Fruit fly (Drosophila melanogaster) whole organism, embryonic: ENCODE results near the gene alphaTub84D.
A peak's percentile ranks its signal among the peaks of the same experiment; 100 is the strongest.

Experiments used
- Abd-B ChIP-seq: fragments of 200-800 bp; sonication (Bioruptor generic); optimal IDR thresholded peaks from 2 replicates; lab custom pipeline; 2018; ENCODE audit warnings: missing biosample characterization, mild to moderate bottlenecking, missing genetic modification characterization, moderate library complexity
- CG11085 ChIP-seq: fragments of 200-800 bp; sonication (Bioruptor generic); IDR thresholded peaks from 2 replicates; pipeline ENCODE4 v1.3.6; 2022; ENCODE audit warnings: missing biosample characterization, missing genetic modification characterization
- CG12299 ChIP-seq: fragments of 200-800 bp; sonication (Bioruptor generic); optimal IDR thresholded peaks from 2 replicates; lab custom pipeline; 2018; ENCODE audit warnings: missing biosample characterization, mild to moderate bottlenecking, missing genetic modification characterization
- CG13296 ChIP-seq: fragments of 200-800 bp; sonication (Bioruptor generic); optimal IDR thresholded peaks from 3 replicates; lab custom pipeline; 2018; ENCODE audit warnings: missing biosample characterization, mild to moderate bottlenecking, missing genetic modification characterization
- CG18599 ChIP-seq: fragments of 200-800 bp; sonication (Bioruptor generic); optimal IDR thresholded peaks from 3 replicates; lab custom pipeline; 2017; ENCODE audit warnings: missing biosample characterization, missing genetic modification characterization, mild to moderate bottlenecking, moderate library complexity, missing genetic modification reagents
- CG2199 ChIP-seq: fragments of 200-800 bp; sonication (Bioruptor generic); IDR thresholded peaks from 3 replicates; pipeline ENCODE4 v1.3.6; 2022; ENCODE audit warnings: missing biosample characterization, missing genetic modification characterization
- CG3281 ChIP-seq: fragments of 200-800 bp; sonication (Bioruptor generic); optimal IDR thresholded peaks from 3 replicates; lab custom pipeline; 2017; ENCODE audit warnings: missing biosample characterization, mild to moderate bottlenecking, missing genetic modification characterization
- CG3407 ChIP-seq: fragments of 200-800 bp; sonication (Bioruptor generic); optimal IDR thresholded peaks from 2 replicates; lab custom pipeline; 2018; ENCODE audit warnings: missing biosample characterization, mild to moderate bottlenecking, missing genetic modification characterization
- CG34224 ChIP-seq: fragments of 200-800 bp; sonication (Bioruptor generic); IDR thresholded peaks from 3 replicates; pipeline ENCODE4 v1.3.6; 2022; ENCODE audit warnings: missing biosample characterization, missing genetic modification characterization; ENCODE audit not compliant: partially characterized antibody
- CG34376 ChIP-seq: fragments of 200-800 bp; sonication (Bioruptor generic); optimal IDR thresholded peaks from 2 replicates; lab custom pipeline; 2018; ENCODE audit warnings: missing biosample characterization, mild to moderate bottlenecking, missing genetic modification characterization
- CG3995 ChIP-seq: fragments of 200-800 bp; sonication (Bioruptor generic); optimal IDR thresholded peaks from 3 replicates; lab custom pipeline; 2016; ENCODE audit warnings: missing biosample characterization, missing genetic modification characterization
- CG6765 ChIP-seq: fragments of 200-800 bp; sonication (Bioruptor generic); optimal IDR thresholded peaks from 3 replicates; lab custom pipeline; 2017; ENCODE audit warnings: missing biosample characterization, mild to moderate bottlenecking, missing genetic modification characterization
- CG7556 ChIP-seq: fragments of 200-800 bp; sonication (Bioruptor generic); optimal IDR thresholded peaks from 2 replicates; lab custom pipeline; 2017; ENCODE audit warnings: missing biosample characterization, mild to moderate bottlenecking, missing genetic modification characterization
- CG7987 ChIP-seq: fragments of 200-800 bp; sonication (Bioruptor generic); optimal IDR thresholded peaks from 2 replicates; lab custom pipeline; 2018; ENCODE audit warnings: missing biosample characterization, mild to moderate bottlenecking, missing genetic modification characterization, moderate library complexity
- CG8281 ChIP-seq: fragments of 200-800 bp; sonication (Bioruptor generic); optimal IDR thresholded peaks from 2 replicates; lab custom pipeline; 2018; ENCODE audit warnings: missing biosample characterization, mild to moderate bottlenecking, missing genetic modification characterization, moderate library complexity
- CG8359 ChIP-seq: fragments of 200-800 bp; sonication (Bioruptor generic); optimal IDR thresholded peaks from 2 replicates; lab custom pipeline; 2017; ENCODE audit warnings: missing biosample characterization, mild to moderate bottlenecking, missing genetic modification characterization, borderline replicate concordance
- CG8765 ChIP-seq: fragments of 200-800 bp; sonication (Bioruptor generic); IDR thresholded peaks from 2 replicates; pipeline ENCODE4 v1.3.6; 2022; ENCODE audit warnings: missing biosample characterization, missing genetic modification characterization
- Deaf1 ChIP-seq: fragments of 200-800 bp; optimal IDR thresholded peaks from 3 replicates; lab custom pipeline; 2019; ENCODE audit warnings: missing biosample characterization, mild to moderate bottlenecking, missing genetic modification characterization, moderate library complexity
- Med ChIP-seq: fragments of 200-800 bp; sonication (Bioruptor generic); peaks from one replicate; lab custom pipeline; 2016; ENCODE audit warnings: missing biosample characterization, missing genetic modification characterization, mild to moderate bottlenecking, inconsistent platforms, moderate library complexity
- Oli ChIP-seq: fragments of 200-800 bp; sonication (Bioruptor generic); optimal IDR thresholded peaks from 2 replicates; lab custom pipeline; 2018; ENCODE audit warnings: missing biosample characterization, mild to moderate bottlenecking, missing genetic modification characterization, moderate library complexity
- Pdp1 ChIP-seq, 2 experiments: fragments of 200-800 bp; sonication (Bioruptor generic); optimal IDR thresholded peaks; 3 replicates each; lab custom pipeline; 2016; ENCODE audit warnings: missing biosample characterization in 2 of 2, missing genetic modification characterization in 2 of 2, mild to moderate bottlenecking in 1 of 2, moderate library complexity in 1 of 2
- Sry-δ ChIP-seq: fragments of 200-800 bp; sonication (Bioruptor generic); optimal IDR thresholded peaks from 2 replicates; lab custom pipeline; 2016; ENCODE audit warnings: missing biosample characterization, missing genetic modification characterization
- Trl ChIP-seq, 3 experiments: fragments of >200 bp in 2 of 3; fragments of 200-800 bp in 1 of 3; sonication (Bioruptor generic) in 1 of 3; optimal IDR thresholded peaks; 2 replicates in 1 of 3; 3 replicates in 2 of 3; lab custom pipeline; 2016 to 2017; ENCODE audit warnings: missing biosample characterization in 1 of 3, missing genetic modification characterization in 1 of 3
- cg ChIP-seq: fragments of 200-800 bp; sonication (Bioruptor generic); optimal IDR thresholded peaks from 3 replicates; lab custom pipeline; 2019; ENCODE audit warnings: missing biosample characterization, mild to moderate bottlenecking, missing genetic modification characterization, moderate library complexity
- chinmo ChIP-seq: fragments of 200-800 bp; sonication (Bioruptor generic); IDR thresholded peaks from 4 replicates; pipeline ENCODE4 v1.3.6; 2022; ENCODE audit warnings: missing biosample characterization, missing genetic modification characterization; ENCODE audit not compliant: partially characterized antibody
- crol ChIP-seq: fragments of 200-800 bp; sonication (Bioruptor generic); IDR thresholded peaks from 2 replicates; pipeline ENCODE4 v1.3.6; 2022; ENCODE audit warnings: missing biosample characterization, missing genetic modification characterization
- eve ChIP-seq, 2 experiments: fragments of >200 bp; optimal IDR thresholded peaks; 2 replicates each; lab custom pipeline; 2017; ENCODE audit warnings: missing biosample characterization in 2 of 2, missing genetic modification characterization in 2 of 2
- exex ChIP-seq: fragments of 200-800 bp; sonication (Bioruptor generic); optimal IDR thresholded peaks from 4 replicates; lab custom pipeline; 2018; ENCODE audit warnings: missing biosample characterization, mild to moderate bottlenecking, missing genetic modification characterization, moderate library complexity
- gem ChIP-seq: fragments of 200-800 bp; sonication (Bioruptor generic); optimal IDR thresholded peaks from 2 replicates; lab custom pipeline; 2019; ENCODE audit warnings: missing biosample characterization, mild to moderate bottlenecking, missing genetic modification characterization, moderate library complexity
- grau ChIP-seq: fragments of 200-800 bp; optimal IDR thresholded peaks from 3 replicates; lab custom pipeline; 2019; ENCODE audit warnings: missing biosample characterization, mild to moderate bottlenecking, missing genetic modification characterization, moderate library complexity
- lab ChIP-seq: fragments of 200-800 bp; sonication (Bioruptor generic); optimal IDR thresholded peaks from 3 replicates; lab custom pipeline; 2017; ENCODE audit warnings: missing biosample characterization, missing genetic modification characterization, mild to moderate bottlenecking, moderate library complexity, missing genetic modification reagents
- luna ChIP-seq: fragments of 200-800 bp; sonication (Bioruptor generic); optimal IDR thresholded peaks from 2 replicates; lab custom pipeline; 2016; ENCODE audit warnings: missing biosample characterization, missing genetic modification characterization
- pb ChIP-seq: fragments of 200-800 bp; sonication (Bioruptor generic); optimal IDR thresholded peaks from 3 replicates; lab custom pipeline; 2016; ENCODE audit warnings: missing biosample characterization, missing genetic modification characterization
- run ChIP-seq: fragments of 200-800 bp; sonication (Bioruptor generic); optimal IDR thresholded peaks from 3 replicates; lab custom pipeline; 2018; ENCODE audit warnings: missing biosample characterization, mild to moderate bottlenecking, missing genetic modification characterization
- sd ChIP-seq: fragments of 200-800 bp; sonication (Bioruptor generic); optimal IDR thresholded peaks from 3 replicates; lab custom pipeline; 2018; ENCODE audit warnings: missing biosample characterization, mild to moderate bottlenecking, missing genetic modification characterization, moderate library complexity
- sens ChIP-seq: fragments of 200-800 bp; sonication (Bioruptor generic); peaks from one replicate; lab custom pipeline; 2016; ENCODE audit warnings: missing biosample characterization, missing genetic modification characterization
- sug ChIP-seq: fragments of 200-800 bp; optimal IDR thresholded peaks from 2 replicates; lab custom pipeline; 2019; ENCODE audit warnings: missing biosample characterization, mild to moderate bottlenecking, missing genetic modification characterization, moderate library complexity
- tll ChIP-seq, 2 experiments: fragments of 200-800 bp in 1 of 2; fragments of >200 bp in 1 of 2; sonication (Bioruptor generic) in 1 of 2; optimal IDR thresholded peaks; 2 replicates each; lab custom pipeline; 2017 to 2019; ENCODE audit warnings: missing biosample characterization in 2 of 2, missing genetic modification characterization in 2 of 2, mild to moderate bottlenecking in 1 of 2, moderate library complexity in 1 of 2
- tna ChIP-seq: fragments of 200-800 bp; sonication (Bioruptor generic); IDR thresholded peaks from 2 replicates; pipeline ENCODE4 v1.3.6; 2022; ENCODE audit warnings: missing biosample characterization, missing genetic modification characterization; ENCODE audit not compliant: partially characterized antibody
- z ChIP-seq: fragments of 200-800 bp; sonication (Bioruptor generic); IDR thresholded peaks from 3 replicates; pipeline ENCODE4 v1.3.6; 2022; ENCODE audit warnings: missing biosample characterization, missing genetic modification characterization

alphaTub84D gene

dm6 chr3R:7515599-7516069 lies 14.9 kb upstream of the alphaTub84D start, which contains the start of gene alpha-Est8 (continued):
- TF ChIP-seq sug (tag; lab: Kevin White, UChicago) (peak; percentile 100), CG12299 (tag; lab: Kevin White, UChicago) (peak; percentile 15), Pdp1 (GFP tag; optimal IDR thresholded peaks at IDR 0.05; lab: Kevin White, UChicago) (peak in 1 of 2 experiments; percentile 9), run (tag; lab: Kevin White, UChicago) (peak; percentile 56), z (GFP tag; lab: Robert Waterston, UW) (peak; percentile 97), CG34224 (GFP tag; lab: Robert Waterston, UW) (peak; percentile 55; the same call in 2 of the 3 replicates), Oli (tag; lab: Kevin White, UChicago) (no peak), luna (GFP tag; lab: Kevin White, UChicago) (no peak), eve (GFP tag; optimal IDR thresholded peaks at IDR 0.05; lab: Kevin White, UChicago) (no peak), exex (tag; lab: Kevin White, UChicago) (peak; percentile 89), CG11085 (GFP tag; lab: Robert Waterston, UW) (no peak), cg (GFP tag; lab: Kevin White, UChicago) (peak; percentile 61), grau (tag; lab: Kevin White, UChicago) (peak; percentile 22), pb (no peak), CG6765 (GFP tag; lab: Kevin White, UChicago) (peak; percentile 39), CG8765 (GFP tag; lab: Robert Waterston, UW) (no peak), CG34376 (GFP tag; lab: Kevin White, UChicago) (peak; percentile 84), Deaf1 (tag; lab: Kevin White, UChicago) (peak; percentile 75), lab (GFP tag; lab: Kevin White, UChicago) (peak; percentile 52), CG7987 (peak; percentile 7), CG13296 (GFP tag; lab: Kevin White, UChicago) (peak; percentile 23), CG3995 (GFP tag; lab: Kevin White, UChicago) (peak; percentile 3), tll (GFP tag; optimal IDR thresholded peaks at IDR 0.05; lab: Kevin White, UChicago) (no peak), CG3407 (no peak), tna (GFP tag; lab: Robert Waterston, UW) (peak; percentile 47; the same call in 1 of the 2 replicates), CG2199 (0 out of 3 replicates have a peak, but pooled peaks have one; percentile 55), CG18599 (peak; percentile 32), chinmo (GFP tag; lab: Robert Waterston, UW) (peak; percentile 91; the same call in 3 of the 4 replicates), crol (GFP tag; lab: Robert Waterston, UW) (0 out of 2 replicates have a peak, but pooled peaks have one; percentile 7), gem (tag; lab: Kevin White, UChicago) (peak; percentile 20), sd (tag; lab: Kevin White, UChicago) (peak; percentile 77), CG7556 (GFP tag; lab: Kevin White, UChicago) (no peak), CG3281 (GFP tag; lab: Kevin White, UChicago) (peak; percentile 38), Med (GFP tag; lab: Kevin White, UChicago) (peak; percentile 82)

- TF ChIP-seq CG8359 (GFP tag; lab: Kevin White, UChicago) (no peak), CG8281 (tag; lab: Kevin White, UChicago) (no peak), Trl (optimal IDR thresholded peaks at IDR 0.05; lab: Kevin White, UChicago) (no peak), Trl (GFP tag; optimal IDR thresholded peaks at IDR 0.05; lab: Kevin White, UChicago) (no peak), Sry-δ (no peak), Abd-B (no peak), sens (peak; percentile 16)
Observed at dm6 chr3R:7519356-7519755, 11.2 kb upstream of the alphaTub84D start, which contains the start of gene Ubc84D. Gene Ubc84D, minus strand, starts transcription at chr3R:7519456.
